Fruit fly (Drosophila melanogaster): ENCODE results near the gene Zdhhc8.
A peak's percentile ranks its signal among the peaks of the same experiment; 100 is the strongest.

Gene Zdhhc8

DNA sequence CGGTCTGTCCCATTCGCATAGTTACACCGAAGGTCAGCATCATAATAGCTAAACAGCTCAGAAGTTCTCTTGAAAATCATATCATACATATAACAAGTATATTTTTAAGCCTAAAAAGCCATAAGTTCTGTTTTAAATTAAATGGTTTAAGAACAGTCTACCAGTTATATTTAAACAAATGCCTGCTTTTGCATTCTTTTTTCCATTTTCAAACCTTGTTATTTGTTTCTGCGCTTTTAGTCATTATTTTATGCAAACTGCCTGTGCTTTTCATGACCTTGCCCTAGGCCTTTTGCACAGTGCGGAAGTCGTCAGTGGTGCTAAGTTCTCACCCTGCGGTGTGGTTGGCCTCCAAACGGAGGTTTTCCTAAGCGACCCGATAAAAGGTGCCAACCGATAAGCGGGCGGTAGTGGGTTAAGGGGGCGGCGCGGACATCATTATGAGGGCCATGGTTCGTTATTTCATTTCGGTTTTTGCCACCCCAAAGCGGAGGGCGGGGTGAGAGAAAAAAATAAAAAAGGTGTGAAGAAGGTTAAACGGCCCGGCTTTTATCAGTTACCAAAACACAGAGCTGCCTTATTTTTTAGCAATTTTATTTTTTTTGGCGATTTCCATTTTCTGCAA, 11.4 kb downstream of the Zdhhc8 start:
- TF ChIP-seq pad (GFP tag; optimal IDR thresholded peaks at IDR 0.05), result peak; percentile 70
- peak; percentile 73 for TF ChIP-seq CG14711 (tag; optimal IDR thresholded peaks at IDR 0.05)
- TF ChIP-seq kay (GFP tag; ENCODE audit: borderline replicate concordance), result no peak
- peak; percentile 55 for TF ChIP-seq ovo (GFP tag; optimal IDR thresholded peaks at IDR 0.05)
- no peak for TF ChIP-seq cic (GFP tag; optimal IDR thresholded peaks at IDR 0.05)
- peak; percentile 28 for TF ChIP-seq CG1620 (GFP tag; optimal IDR thresholded peaks at IDR 0.05)
- no peak for TF ChIP-seq cnc (optimal IDR thresholded peaks at IDR 0.05)
- TF ChIP-seq CG11617 (GFP tag; optimal IDR thresholded peaks at IDR 0.05), result peak; percentile 77
- peak; percentile 71 for TF ChIP-seq Hr96 (GFP tag; optimal IDR thresholded peaks at IDR 0.05)
- TF ChIP-seq Mnt (GFP tag; optimal IDR thresholded peaks at IDR 0.05), result peak; percentile 53
- TF ChIP-seq bab1 (GFP tag; optimal IDR thresholded peaks at IDR 0.05), result peak; percentile 57
- peak; percentile 67 for TF ChIP-seq CG33017 (tag; optimal IDR thresholded peaks at IDR 0.05)
- peak; percentile 52 for TF ChIP-seq toe (GFP tag; optimal IDR thresholded peaks at IDR 0.05)
- TF ChIP-seq CG7045 (GFP tag; optimal IDR thresholded peaks at IDR 0.05), result peak; percentile 71
- peak; percentile 36 for TF ChIP-seq Crg-1 (GFP tag; optimal IDR thresholded peaks at IDR 0.05)
- TF ChIP-seq CG5204 (GFP tag; optimal IDR thresholded peaks at IDR 0.05), result peak; percentile 59
- peak; percentile 74 for TF ChIP-seq CG7101 (tag; optimal IDR thresholded peaks at IDR 0.05)
- TF ChIP-seq Clk (GFP tag; optimal IDR thresholded peaks at IDR 0.05), result peak; percentile 43
- TF ChIP-seq tj (GFP tag; optimal IDR thresholded peaks at IDR 0.05), result peak; percentile 56
- no peak for TF ChIP-seq CG12768 (GFP tag; optimal IDR thresholded peaks at IDR 0.05)

DNA sequence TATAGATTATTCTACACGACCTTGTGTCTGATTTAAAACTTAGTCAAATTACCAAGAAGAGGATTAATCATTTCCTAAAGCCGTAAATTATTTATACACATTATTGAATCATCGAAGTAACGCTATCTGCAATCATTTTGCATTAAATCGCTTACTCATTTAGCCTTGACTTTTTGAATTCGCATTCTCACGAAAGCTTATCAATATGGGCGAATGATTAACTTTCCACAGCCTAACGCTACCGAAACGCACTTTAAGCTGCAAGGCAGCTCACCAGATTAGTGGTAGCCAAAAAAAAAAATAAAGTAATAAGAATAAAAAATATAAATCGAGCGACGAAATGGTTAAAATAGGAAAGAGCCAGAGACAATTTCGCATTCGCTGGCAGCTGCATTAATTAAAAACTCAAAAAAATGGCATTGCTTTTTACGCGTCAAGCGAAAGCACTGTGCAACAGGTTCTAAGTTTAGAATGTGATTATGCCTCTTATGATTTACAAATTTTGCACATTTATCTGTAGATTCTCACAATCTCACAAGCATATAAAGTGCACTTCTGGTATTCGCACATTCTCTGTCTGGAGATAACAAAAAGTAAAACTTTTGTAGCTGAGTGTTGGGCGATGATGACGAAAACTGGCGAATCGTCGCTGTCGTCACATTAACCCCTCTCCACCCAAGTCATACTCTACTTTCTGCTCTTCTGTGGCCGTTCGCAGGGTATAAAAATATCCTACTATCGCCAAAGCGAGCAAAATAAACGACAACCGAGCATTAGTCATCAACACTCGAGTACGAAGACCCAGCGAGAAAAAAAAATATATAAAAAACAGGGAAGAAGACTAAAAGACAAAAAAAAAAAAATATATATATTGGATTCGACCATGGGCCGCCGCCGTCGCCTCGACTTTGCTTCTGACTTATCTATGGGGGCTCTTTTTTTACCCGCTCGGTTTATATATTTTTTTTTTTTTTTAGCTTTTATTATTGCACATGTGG, 12.2 kb downstream of the Zdhhc8 start:
- peak; percentile 76 for TF ChIP-seq CG7045 (GFP tag; optimal IDR thresholded peaks at IDR 0.05)
- TF ChIP-seq cic (GFP tag; optimal IDR thresholded peaks at IDR 0.05), result no peak
- peak; percentile 53 for TF ChIP-seq CG11617 (GFP tag; optimal IDR thresholded peaks at IDR 0.05)
- TF ChIP-seq CG12768 (GFP tag; optimal IDR thresholded peaks at IDR 0.05), result peak; percentile 62
- TF ChIP-seq Mnt (GFP tag; optimal IDR thresholded peaks at IDR 0.05), result peak; percentile 24
- TF ChIP-seq pad (GFP tag; optimal IDR thresholded peaks at IDR 0.05), result peak; percentile 52
- TF ChIP-seq Hr96 (GFP tag; optimal IDR thresholded peaks at IDR 0.05), result peak; percentile 71
- TF ChIP-seq toe (GFP tag; optimal IDR thresholded peaks at IDR 0.05), result no peak
- peak; percentile 79 for TF ChIP-seq CG33017 (tag; optimal IDR thresholded peaks at IDR 0.05)
- TF ChIP-seq CG5204 (GFP tag; optimal IDR thresholded peaks at IDR 0.05), result peak; percentile 18
- peak; percentile 43 for TF ChIP-seq Crg-1 (GFP tag; optimal IDR thresholded peaks at IDR 0.05)
- peak; percentile 60 for TF ChIP-seq tj (GFP tag; optimal IDR thresholded peaks at IDR 0.05)
- peak; percentile 91 for TF ChIP-seq kay (GFP tag; ENCODE audit: borderline replicate concordance)
- TF ChIP-seq ovo (GFP tag; optimal IDR thresholded peaks at IDR 0.05), result no peak
- TF ChIP-seq CG7101 (tag; optimal IDR thresholded peaks at IDR 0.05), result peak; percentile 91
- peak; percentile 86 for TF ChIP-seq bab1 (GFP tag; optimal IDR thresholded peaks at IDR 0.05)
- TF ChIP-seq CG1620 (GFP tag; optimal IDR thresholded peaks at IDR 0.05), result no peak
- TF ChIP-seq Clk (GFP tag; optimal IDR thresholded peaks at IDR 0.05), result peak; percentile 47
- no peak for TF ChIP-seq cnc (optimal IDR thresholded peaks at IDR 0.05)
- TF ChIP-seq CG14711 (tag; optimal IDR thresholded peaks at IDR 0.05), result peak; percentile 84

DNA sequence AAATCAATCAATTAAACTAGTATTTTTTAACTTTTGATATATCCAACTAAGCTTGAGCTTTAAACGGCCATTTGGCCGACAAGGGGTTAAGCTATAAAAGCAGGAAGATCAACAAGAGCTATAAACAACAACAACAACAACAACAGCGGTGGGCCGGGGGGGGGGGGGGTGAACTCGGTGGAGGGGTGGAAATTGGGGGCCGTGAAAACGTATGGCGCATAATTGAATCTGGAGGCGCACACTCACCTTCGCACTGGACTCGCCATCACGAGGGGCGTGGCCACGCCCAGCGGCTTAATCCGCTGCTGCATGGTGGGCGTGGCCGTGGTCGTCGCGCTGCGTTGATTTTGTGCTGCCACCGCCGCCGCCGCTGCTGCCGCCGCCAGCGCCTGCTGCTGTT, 23.8 kb downstream of the Zdhhc8 start:
- TF ChIP-seq tj (GFP tag; optimal IDR thresholded peaks at IDR 0.05) (no peak), pad (GFP tag; optimal IDR thresholded peaks at IDR 0.05) (no peak), cnc (optimal IDR thresholded peaks at IDR 0.05) (no peak), CG14711 (tag; optimal IDR thresholded peaks at IDR 0.05) (no peak), Crg-1 (GFP tag; optimal IDR thresholded peaks at IDR 0.05) (no peak), CG1620 (GFP tag; optimal IDR thresholded peaks at IDR 0.05) (no peak), ovo (GFP tag; optimal IDR thresholded peaks at IDR 0.05) (no peak), CG11617 (GFP tag; optimal IDR thresholded peaks at IDR 0.05) (no peak), CG7101 (tag; optimal IDR thresholded peaks at IDR 0.05) (no peak), CG5204 (GFP tag; optimal IDR thresholded peaks at IDR 0.05) (no peak), bab1 (GFP tag; optimal IDR thresholded peaks at IDR 0.05) (no peak), Hr96 (GFP tag; optimal IDR thresholded peaks at IDR 0.05) (no peak), CG12768 (GFP tag; optimal IDR thresholded peaks at IDR 0.05) (no peak), cic (GFP tag; optimal IDR thresholded peaks at IDR 0.05) (no peak)

DNA sequence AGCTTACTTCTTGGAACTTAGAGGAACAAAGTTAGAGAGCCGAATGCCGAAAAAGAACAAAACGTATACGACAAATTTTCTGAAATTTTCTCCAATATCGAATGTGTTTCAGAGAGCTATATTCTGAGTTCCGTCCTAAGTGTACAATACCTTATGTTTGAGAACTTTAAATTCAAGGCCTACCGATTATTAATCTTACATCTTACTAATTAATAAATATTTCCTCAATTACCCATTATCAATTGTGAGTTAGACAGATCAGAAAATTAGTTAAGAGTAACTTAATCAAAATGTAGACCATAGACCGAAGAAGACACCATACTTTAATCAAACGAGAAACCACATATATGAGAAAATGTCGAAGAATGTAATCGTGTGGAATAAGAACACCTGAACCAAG, 25.6 kb downstream of the Zdhhc8 start, which contains the start of gene CG34450:
Gene CG34450, minus strand, starts transcription at position 101 of the 400 bp plus-strand sequence.
- TF ChIP-seq Mnt (GFP tag; optimal IDR thresholded peaks at IDR 0.05), result no peak

DNA sequence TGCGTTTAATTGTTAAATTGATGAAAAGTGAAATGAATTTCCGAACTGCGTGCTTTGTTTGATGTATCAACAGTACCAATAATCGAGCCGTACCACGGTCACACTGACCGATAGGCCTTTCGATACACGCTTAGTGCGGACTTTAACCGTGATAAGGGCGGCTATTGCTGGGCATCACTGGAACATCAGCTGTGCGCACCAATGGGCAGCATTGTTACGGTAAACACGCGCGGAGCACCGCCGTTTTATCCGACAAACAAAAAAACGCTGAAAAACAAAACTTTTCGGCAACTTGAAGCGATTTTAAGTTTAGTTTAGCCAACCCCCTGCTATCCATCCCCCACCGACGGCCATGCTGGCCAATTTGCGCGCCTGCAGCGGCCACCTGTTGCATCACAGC, 36.9 kb downstream of the Zdhhc8 start, which contains the start of the genes c12.1 and c12.2:
Gene c12.1, minus strand, starts transcription at position 84 of the 400 bp plus-strand sequence.
Gene c12.2, plus strand, starts transcription at position 220 of the 400 bp plus-strand sequence.
- TF ChIP-seq bab1 (GFP tag; optimal IDR thresholded peaks at IDR 0.05) (peak; percentile 52), Crg-1 (GFP tag; optimal IDR thresholded peaks at IDR 0.05) (no peak), tj (GFP tag; optimal IDR thresholded peaks at IDR 0.05) (peak; percentile 21), CG11617 (GFP tag; optimal IDR thresholded peaks at IDR 0.05) (no peak), Hr96 (GFP tag; optimal IDR thresholded peaks at IDR 0.05) (no peak), kay (GFP tag; ENCODE audit: borderline replicate concordance) (no peak), cnc (optimal IDR thresholded peaks at IDR 0.05) (no peak), CG12768 (GFP tag; optimal IDR thresholded peaks at IDR 0.05) (no peak), CG33017 (tag; optimal IDR thresholded peaks at IDR 0.05) (no peak), CG14711 (tag; optimal IDR thresholded peaks at IDR 0.05) (no peak), Mnt (GFP tag; optimal IDR thresholded peaks at IDR 0.05) (peak; percentile 89), CG7101 (tag; optimal IDR thresholded peaks at IDR 0.05) (no peak), CG1620 (GFP tag; optimal IDR thresholded peaks at IDR 0.05) (peak; percentile 17), CG5204 (GFP tag; optimal IDR thresholded peaks at IDR 0.05) (no peak), ovo (GFP tag; optimal IDR thresholded peaks at IDR 0.05) (no peak), CG7045 (GFP tag; optimal IDR thresholded peaks at IDR 0.05) (no peak), cic (GFP tag; optimal IDR thresholded peaks at IDR 0.05) (no peak), Clk (GFP tag; optimal IDR thresholded peaks at IDR 0.05) (no peak), pad (GFP tag; optimal IDR thresholded peaks at IDR 0.05) (no peak), toe (GFP tag; optimal IDR thresholded peaks at IDR 0.05) (no peak)
